Fruit fly (Drosophila melanogaster) whole organism, embryonic: ENCODE results near the gene CG33947.
A peak's percentile ranks its signal among the peaks of the same experiment; 100 is the strongest.

ENCODE experiments used
- Awh ChIP-seq: fragments of 200-800 bp; sonication (Bioruptor generic); IDR thresholded peaks from 2 replicates; pipeline ENCODE4, ENCODE4 v1.3.6; 2022; ENCODE audit warnings: missing biosample characterization, missing genetic modification characterization
- CG11247 ChIP-seq: fragments of 200-800 bp; sonication (Bioruptor generic); IDR thresholded peaks from 2 replicates; pipeline ENCODE4 v1.3.6; 2022; ENCODE audit warnings: missing biosample characterization, missing genetic modification characterization
- CG11723 ChIP-seq: fragments of 200-800 bp; sonication (Bioruptor generic); optimal IDR thresholded peaks from 2 replicates; lab custom pipeline; 2017; ENCODE audit warnings: missing biosample characterization, mild to moderate bottlenecking, missing genetic modification characterization
- CG12299 ChIP-seq: fragments of 200-800 bp; sonication (Bioruptor generic); optimal IDR thresholded peaks from 2 replicates; lab custom pipeline; 2018; ENCODE audit warnings: missing biosample characterization, mild to moderate bottlenecking, missing genetic modification characterization
- CG1233 ChIP-seq: fragments of 200-800 bp; sonication (Bioruptor generic); optimal IDR thresholded peaks from 4 replicates; lab custom pipeline; 2018; ENCODE audit warnings: missing biosample characterization, mild to moderate bottlenecking, missing genetic modification characterization
- CG13894 ChIP-seq: fragments of 200-800 bp; sonication (Bioruptor generic); optimal IDR thresholded peaks from 3 replicates; lab custom pipeline; 2018; ENCODE audit warnings: missing biosample characterization, mild to moderate bottlenecking, missing genetic modification characterization, moderate library complexity
- CG1602 ChIP-seq: fragments of 200-800 bp; sonication (Bioruptor generic); optimal IDR thresholded peaks from 3 replicates; lab custom pipeline; 2016; ENCODE audit warnings: missing biosample characterization, missing genetic modification characterization
- CG1832 ChIP-seq: fragments of 200-800 bp; sonication (Bioruptor generic); optimal IDR thresholded peaks from 2 replicates; lab custom pipeline; 2017; ENCODE audit warnings: missing biosample characterization, mild to moderate bottlenecking, missing genetic modification characterization, inconsistent platforms
- CG2202 ChIP-seq: fragments of 200-800 bp; sonication (Bioruptor generic); optimal IDR thresholded peaks from 2 replicates; lab custom pipeline; 2018; ENCODE audit warnings: missing biosample characterization, mild to moderate bottlenecking, missing genetic modification characterization
- CG31224 ChIP-seq: fragments of 200-800 bp; sonication (Bioruptor generic); IDR thresholded peaks from 2 replicates; pipeline ENCODE4 v1.3.6; 2022; ENCODE audit warnings: missing biosample characterization, missing genetic modification characterization
- CG34224 ChIP-seq: fragments of 200-800 bp; sonication (Bioruptor generic); IDR thresholded peaks from 3 replicates; pipeline ENCODE4 v1.3.6; 2022; ENCODE audit warnings: missing biosample characterization, missing genetic modification characterization; ENCODE audit not compliant: partially characterized antibody
- CG4707 ChIP-seq: fragments of 200-800 bp; sonication (Bioruptor generic); optimal IDR thresholded peaks from 2 replicates; lab custom pipeline; 2018; ENCODE audit warnings: missing biosample characterization, mild to moderate bottlenecking, missing genetic modification characterization, moderate library complexity
- CG5245 ChIP-seq: fragments of 200-800 bp; sonication (Bioruptor generic); optimal IDR thresholded peaks from 3 replicates; lab custom pipeline; 2016; ENCODE audit warnings: missing biosample characterization, missing genetic modification characterization
- CG8290 ChIP-seq, 3 experiments: fragments of 200-800 bp; sonication (Bioruptor generic); optimal IDR thresholded peaks; 2 replicates each; lab custom pipeline; 2016 to 2019; ENCODE audit warnings: missing biosample characterization in 3 of 3, missing genetic modification characterization in 3 of 3, mild to moderate bottlenecking in 2 of 3, moderate library complexity in 1 of 3
- CG9437 ChIP-seq: fragments of 200-800 bp; sonication (Bioruptor generic); optimal IDR thresholded peaks from 2 replicates; lab custom pipeline; 2018; ENCODE audit warnings: missing biosample characterization, mild to moderate bottlenecking, missing genetic modification characterization
- CG9932 ChIP-seq: fragments of 200-800 bp; sonication (Bioruptor generic); IDR thresholded peaks from 2 replicates; pipeline ENCODE4 v1.3.6; 2022; ENCODE audit warnings: missing biosample characterization, missing genetic modification characterization
- CoRest ChIP-seq: fragments of 200-800 bp; sonication (Bioruptor generic); optimal IDR thresholded peaks from 3 replicates; lab custom pipeline; 2018; ENCODE audit warnings: missing biosample characterization, mild to moderate bottlenecking, missing genetic modification characterization, moderate library complexity
- CrebB ChIP-seq: fragments of 200-800 bp; sonication (Bioruptor generic); optimal IDR thresholded peaks from 3 replicates; lab custom pipeline; 2018; ENCODE audit warnings: missing biosample characterization, mild to moderate bottlenecking, missing genetic modification characterization
- D19A ChIP-seq: fragments of 200-800 bp; optimal IDR thresholded peaks from 3 replicates; lab custom pipeline; 2019; ENCODE audit warnings: missing biosample characterization, mild to moderate bottlenecking, missing genetic modification characterization, moderate library complexity
- ERR ChIP-seq: fragments of 200-800 bp; sonication (Bioruptor generic); optimal IDR thresholded peaks from 2 replicates; lab custom pipeline; 2016; ENCODE audit warnings: missing biosample characterization, missing genetic modification characterization
- Hmr ChIP-seq: fragments of 200-800 bp; sonication (Bioruptor generic); optimal IDR thresholded peaks from 3 replicates; lab custom pipeline; 2017; ENCODE audit warnings: mild to moderate bottlenecking, missing biosample characterization, missing genetic modification reagents, missing genetic modification characterization
- Lim3 ChIP-seq: fragments of 200-800 bp; sonication (Bioruptor generic); IDR thresholded peaks from 2 replicates; pipeline ENCODE4 v1.3.6; 2022; ENCODE audit warnings: missing biosample characterization, missing genetic modification characterization
- NK7.1 ChIP-seq: fragments of 200-800 bp; sonication (Bioruptor generic); optimal IDR thresholded peaks from 3 replicates; lab custom pipeline; 2016; ENCODE audit warnings: missing biosample characterization, missing genetic modification characterization
- Side ChIP-seq: fragments of 200-800 bp; sonication (Bioruptor generic); optimal IDR thresholded peaks from 2 replicates; lab custom pipeline; 2016; ENCODE audit warnings: missing biosample characterization, missing genetic modification characterization
- Taf1 ChIP-seq: fragments of 200-800 bp; sonication (Bioruptor generic); IDR thresholded peaks from 2 replicates; pipeline ENCODE4 v1.3.6; 2022; ENCODE audit warnings: missing biosample characterization, missing genetic modification characterization
- aop ChIP-seq: fragments of 200-800 bp; sonication (Bioruptor generic); IDR thresholded peaks from 2 replicates; pipeline ENCODE4 v1.3.6; 2022; ENCODE audit warnings: missing biosample characterization, missing genetic modification characterization
- az2 ChIP-seq: fragments of 200-800 bp; sonication (Bioruptor generic); optimal IDR thresholded peaks from 3 replicates; lab custom pipeline; 2016; ENCODE audit warnings: missing biosample characterization, missing genetic modification characterization
- cad ChIP-seq: fragments of >200 bp; optimal IDR thresholded peaks from 2 replicates; lab custom pipeline; 2017; ENCODE audit warnings: missing biosample characterization, missing genetic modification characterization
- chif ChIP-seq, 2 experiments: fragments of 200-800 bp; sonication (Bioruptor generic); optimal IDR thresholded peaks; 3 replicates each; lab custom pipeline; 2016; ENCODE audit warnings: missing biosample characterization in 2 of 2, missing genetic modification characterization in 2 of 2
- ci ChIP-seq: fragments of 200-800 bp; sonication (Bioruptor generic); IDR thresholded peaks from 3 replicates; pipeline ENCODE4 v1.3.6; 2022; ENCODE audit warnings: missing biosample characterization, missing genetic modification characterization
- dan ChIP-seq: fragments of 200-800 bp; sonication (Bioruptor generic); IDR thresholded peaks from 2 replicates; pipeline ENCODE4 v1.3.6; 2022; ENCODE audit warnings: missing biosample characterization, missing genetic modification characterization
- disco-r ChIP-seq: fragments of 200-800 bp; sonication (Bioruptor generic); optimal IDR thresholded peaks from 2 replicates; lab custom pipeline; 2016; ENCODE audit warnings: missing biosample characterization, missing genetic modification characterization
- ems ChIP-seq: fragments of 200-800 bp; sonication (Bioruptor generic); optimal IDR thresholded peaks from 3 replicates; lab custom pipeline; 2016; ENCODE audit warnings: missing biosample characterization, missing genetic modification characterization
- gcm ChIP-seq: fragments of 200-800 bp; sonication (Bioruptor generic); optimal IDR thresholded peaks from 2 replicates; lab custom pipeline; 2019; ENCODE audit warnings: missing biosample characterization, mild to moderate bottlenecking, missing genetic modification characterization, moderate library complexity
- gem ChIP-seq: fragments of 200-800 bp; sonication (Bioruptor generic); optimal IDR thresholded peaks from 2 replicates; lab custom pipeline; 2019; ENCODE audit warnings: missing biosample characterization, mild to moderate bottlenecking, missing genetic modification characterization, moderate library complexity
- gsb-n ChIP-seq: fragments of 200-800 bp; sonication (Bioruptor generic); optimal IDR thresholded peaks from 3 replicates; lab custom pipeline; 2018; ENCODE audit warnings: missing biosample characterization, mild to moderate bottlenecking, missing genetic modification characterization
- her ChIP-seq: fragments of 200-800 bp; sonication (Bioruptor generic); optimal IDR thresholded peaks from 2 replicates; lab custom pipeline; 2016; ENCODE audit warnings: missing biosample characterization, missing genetic modification characterization
- hkb ChIP-seq, 2 experiments: fragments of 200-800 bp in 1 of 2; fragments of >200 bp in 1 of 2; sonication (Bioruptor generic) in 1 of 2; IDR thresholded peaks in 1 of 2; optimal IDR thresholded peaks in 1 of 2; 2 replicates each; pipeline versions ENCODE4 v1.3.6 to Lab custom; 2017 to 2022; ENCODE audit warnings: missing biosample characterization in 1 of 2, missing genetic modification characterization in 1 of 2
- lov ChIP-seq, 2 experiments: fragments of 200-800 bp in 1 of 2; fragments of >200 bp in 1 of 2; sonication (Bioruptor generic) in 1 of 2; IDR thresholded peaks in 1 of 2; optimal IDR thresholded peaks in 1 of 2; 2 replicates in 1 of 2; 3 replicates in 1 of 2; pipeline versions ENCODE4 v1.3.6 to Lab custom; 2017 to 2022; ENCODE audit warnings: missing biosample characterization in 1 of 2, missing genetic modification characterization in 1 of 2
- luna ChIP-seq: fragments of 200-800 bp; sonication (Bioruptor generic); optimal IDR thresholded peaks from 2 replicates; lab custom pipeline; 2016; ENCODE audit warnings: missing biosample characterization, missing genetic modification characterization
- nmo ChIP-seq: fragments of 200-800 bp; sonication (Bioruptor generic); optimal IDR thresholded peaks from 2 replicates; lab custom pipeline; 2018; ENCODE audit warnings: missing biosample characterization, mild to moderate bottlenecking, missing genetic modification characterization, moderate library complexity
- onecut ChIP-seq: fragments of 200-800 bp; sonication (Bioruptor generic); IDR thresholded peaks from 2 replicates; pipeline ENCODE4 v1.3.6; 2022; ENCODE audit warnings: missing biosample characterization, missing genetic modification characterization
- org-1 ChIP-seq: fragments of 200-800 bp; sonication (Bioruptor generic); optimal IDR thresholded peaks from 2 replicates; lab custom pipeline; 2017; ENCODE audit warnings: missing biosample characterization, missing genetic modification characterization
- phol ChIP-seq: fragments of 200-800 bp; sonication (Bioruptor generic); optimal IDR thresholded peaks from 3 replicates; lab custom pipeline; 2018; ENCODE audit warnings: missing biosample characterization, mild to moderate bottlenecking, missing genetic modification characterization, moderate library complexity
- ro ChIP-seq: fragments of 200-800 bp; sonication (Bioruptor generic); IDR thresholded peaks from 2 replicates; pipeline ENCODE4 v1.3.6; 2022; ENCODE audit warnings: missing biosample characterization, missing genetic modification characterization
- sim ChIP-seq: fragments of 200-800 bp; sonication (Bioruptor generic); IDR thresholded peaks from 2 replicates; pipeline ENCODE4 v1.3.6; 2022; ENCODE audit warnings: missing biosample characterization, missing genetic modification characterization
- slp2 ChIP-seq: fragments of 200-800 bp; sonication (Bioruptor generic); optimal IDR thresholded peaks from 2 replicates; lab custom pipeline; 2016; ENCODE audit warnings: missing biosample characterization, missing genetic modification characterization
- sna ChIP-seq: fragments of 200-800 bp; sonication (Bioruptor generic); IDR thresholded peaks from 2 replicates; pipeline ENCODE4 v1.3.6; 2022; ENCODE audit warnings: missing biosample characterization, missing genetic modification characterization; ENCODE audit not compliant: partially characterized antibody
- unc-4 ChIP-seq: fragments of 200-800 bp; sonication (Bioruptor generic); IDR thresholded peaks from 2 replicates; pipeline ENCODE4 v1.3.6; 2022; ENCODE audit warnings: missing biosample characterization, missing genetic modification characterization; ENCODE audit not compliant: partially characterized antibody

The CG33947 gene

DNA sequence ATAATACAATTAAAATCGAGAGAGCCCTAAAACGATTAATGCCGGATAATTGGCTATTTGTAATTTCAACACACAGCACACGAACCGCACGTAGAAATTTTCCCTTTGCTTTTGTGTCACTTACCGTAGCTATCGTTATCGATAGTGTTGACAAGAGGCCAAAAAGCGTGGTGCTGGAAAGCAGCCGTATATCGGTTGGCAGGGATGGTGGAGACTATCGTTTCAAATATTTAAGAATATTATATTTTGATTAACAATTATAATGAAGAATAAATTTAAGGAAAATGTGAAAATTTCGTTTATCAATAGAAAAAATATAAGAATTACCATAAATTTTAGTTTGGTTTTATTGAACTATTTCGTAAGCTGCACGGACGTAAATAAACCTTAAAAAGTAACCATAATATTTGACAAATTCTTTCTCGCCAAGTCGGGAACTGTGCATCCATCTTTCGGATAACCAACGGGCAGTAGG lies 3.2 kb upstream of the CG33947 start, which contains the start of gene JIL-1 (continued):
- TF ChIP-seq unc-4 (peak; percentile 87), CG9437 (GFP tag; lab: Kevin White, UChicago) (peak; percentile 30), ERR (GFP tag; lab: Kevin White, UChicago) (no peak), CG5245 (peak; percentile 40), CoRest (tag; lab: Kevin White, UChicago) (peak; percentile 60), NK7.1 (GFP tag; lab: Kevin White, UChicago) (no peak), az2 (GFP tag; lab: Kevin White, UChicago) (peak; percentile 48), Hmr (GFP tag; lab: Kevin White, UChicago) (peak; percentile 77), ci (GFP tag; lab: Robert Waterston, UW) (peak; percentile 78), Side (GFP tag; lab: Kevin White, UChicago) (no peak), CG1832 (GFP tag; lab: Kevin White, UChicago) (no peak), org-1 (peak; percentile 15), CG11247 (GFP tag; lab: Robert Waterston, UW) (peak; percentile 83), phol (tag; lab: Kevin White, UChicago) (peak; percentile 65), ems (peak; percentile 51), Awh (GFP tag; lab: Robert Waterston, UW) (no peak), hkb (optimal IDR thresholded peaks at IDR 0.05; lab: Kevin White, UChicago) (no peak), hkb (GFP tag; IDR thresholded peaks at IDR 0.05; lab: Robert Waterston, UW) (peak; percentile 26; the same call in 1 of the 2 replicates), gcm (no peak), CG9932 (peak; percentile 95), chif (GFP tag; optimal IDR thresholded peaks at IDR 0.05; lab: Kevin White, UChicago) (peak; percentile 2 to 20), onecut (GFP tag; lab: Robert Waterston, UW) (peak; percentile 56), sna (GFP tag; lab: Robert Waterston, UW) (peak; percentile 64), CG34224 (GFP tag; lab: Robert Waterston, UW) (peak; percentile 83), lov (optimal IDR thresholded peaks at IDR 0.05; lab: Kevin White, UChicago) (no peak), lov (GFP tag; IDR thresholded peaks at IDR 0.05; lab: Robert Waterston, UW) (peak; percentile 61; the same call in 1 of the 3 replicates), luna (GFP tag; lab: Kevin White, UChicago) (no peak), CG8290 (GFP tag; optimal IDR thresholded peaks at IDR 0.05; lab: Kevin White, UChicago) (peak; percentile 59), CG8290 (tag; optimal IDR thresholded peaks at IDR 0.05; lab: Kevin White, UChicago) (peak; percentile 9 to 74), D19A (tag; lab: Kevin White, UChicago) (no peak), slp2 (GFP tag; lab: Kevin White, UChicago) (peak; percentile 24), aop (GFP tag; lab: Robert Waterston, UW) (0 out of 2 replicates have a peak, but pooled peaks have one; percentile 39), CG31224 (peak; percentile 65), CG1602 (GFP tag; lab: Kevin White, UChicago) (peak; percentile 46), Lim3 (no peak), CG1233 (GFP tag; lab: Kevin White, UChicago) (peak; percentile 56), Taf1 (GFP tag; lab: Robert Waterston, UW) (peak; percentile 45; the same call in 1 of the 2 replicates), CG11723 (GFP tag; lab: Kevin White, UChicago) (peak; percentile 50), gsb-n (tag; lab: Kevin White, UChicago) (peak; percentile 32), CG2202 (tag; lab: Kevin White, UChicago) (peak; percentile 34), gem (peak; percentile 59), her (GFP tag; lab: Kevin White, UChicago) (no peak), sim (GFP tag; lab: Robert Waterston, UW) (no peak), CrebB (tag; lab: Kevin White, UChicago) (no peak), CG12299 (tag; lab: Kevin White, UChicago) (no peak), ro (GFP tag; lab: Robert Waterston, UW) (no peak), dan (GFP tag; lab: Robert Waterston, UW) (no peak), cad (GFP tag; lab: Kevin White, UChicago) (no peak), disco-r (GFP tag; lab: Kevin White, UChicago) (no peak), nmo (GFP tag; lab: Kevin White, UChicago) (peak; percentile 56), CG13894 (peak; percentile 31), CG4707 (GFP tag; lab: Kevin White, UChicago) (peak; percentile 25)
